Worm (Caenorhabditis elegans) whole organism, L1 larva: Measurements from ENCODE around the gene col-168.
A peak's percentile ranks its signal among the peaks of the same experiment; 100 is the strongest.

Source experiments
- C04F5.9 ChIP-seq: sonication (generic microtip); optimal IDR thresholded peaks from 2 replicates; lab custom pipeline; 2016; ENCODE audit warnings: missing genetic modification characterization, missing compliant biosample characterization
- C16A3.4 ChIP-seq: fragments of 150-350 bp; optimal IDR thresholded peaks from 2 replicates; lab custom pipeline; 2014; ENCODE audit warnings: missing biosample characterization, missing genetic modification characterization
- Y116A8C.19 ChIP-seq: sonication (generic microtip); optimal IDR thresholded peaks from 2 replicates; lab custom pipeline; 2016; ENCODE audit warnings: missing compliant biosample characterization, missing genetic modification characterization, borderline replicate concordance
- ama-1 ChIP-seq: fragments of 150-350 bp; optimal IDR thresholded peaks from 2 replicates; lab custom pipeline; 2014
- ceh-63 ChIP-seq: fragments of 200-800 bp; sonication (Bioruptor generic); optimal IDR thresholded peaks from 2 replicates; lab custom pipeline; 2018; ENCODE audit warnings: mild to moderate bottlenecking, missing genetic modification characterization, missing compliant biosample characterization
- ceh-82 ChIP-seq, 3 experiments: fragments of 150-350 bp in 1 of 3; sonication (generic microtip) in 2 of 3; optimal IDR thresholded peaks; 2 replicates each; lab custom pipeline; 2014 to 2017; ENCODE audit warnings: missing biosample characterization in 3 of 3, missing genetic modification characterization in 3 of 3
- ceh-88 ChIP-seq: fragments of 200-800 bp; sonication (Bioruptor generic); IDR thresholded peaks from 2 replicates; pipeline ENCODE4 v1.3.6; 2022; ENCODE audit warnings: missing genetic modification characterization, missing compliant biosample characterization
- ces-1 ChIP-seq: fragments of 150-350 bp; optimal IDR thresholded peaks from 2 replicates; lab custom pipeline; 2014; ENCODE audit warnings: missing biosample characterization, missing genetic modification reagents, missing genetic modification characterization
- dsc-1 ChIP-seq: sonication (generic microtip); optimal IDR thresholded peaks from 2 replicates; lab custom pipeline; 2016; ENCODE audit warnings: mild to moderate bottlenecking, missing genetic modification characterization, missing compliant biosample characterization
- efl-1 ChIP-seq, 4 experiments: fragments of 150-350 bp; optimal IDR thresholded peaks in 3 of 4; peaks in 1 of 4; 1 replicate in 1 of 4; 2 replicates in 3 of 4; lab custom pipeline; 2014; ENCODE audit warnings: missing biosample characterization in 2 of 4, missing genetic modification characterization in 2 of 4, missing genetic modification reagents in 2 of 4
- efl-3 ChIP-seq: fragments of 200-800 bp; sonication (Bioruptor generic); optimal IDR thresholded peaks from 2 replicates; lab custom pipeline; 2018; ENCODE audit warnings: mild to moderate bottlenecking, missing genetic modification characterization, missing compliant biosample characterization
- egl-13 ChIP-seq: sonication (generic microtip); optimal IDR thresholded peaks from 2 replicates; lab custom pipeline; 2016; ENCODE audit warnings: missing genotype, missing genetic modification reagents, missing genetic modification characterization, missing compliant biosample characterization
- elt-2 ChIP-seq: sonication (generic microtip); optimal IDR thresholded peaks from 2 replicates; lab custom pipeline; 2016; ENCODE audit warnings: missing genetic modification characterization, mild to moderate bottlenecking, inconsistent platforms, missing compliant biosample characterization, missing genetic modification reagents
- elt-3 ChIP-seq, 6 experiments: fragments of 150-350 bp in 1 of 6; sonication (generic microtip); optimal IDR thresholded peaks; 2 replicates each; lab custom pipeline; 2017 to 2018; ENCODE audit warnings: missing biosample characterization in 6 of 6, missing genetic modification characterization in 6 of 6, inconsistent platforms in 1 of 6
- ets-5 ChIP-seq: fragments of 200-800 bp; sonication (Bioruptor generic); IDR thresholded peaks from 2 replicates; pipeline ENCODE4 v1.3.6; 2022; ENCODE audit warnings: missing genetic modification characterization, missing compliant biosample characterization
- fkh-10 ChIP-seq: sonication (generic microtip); optimal IDR thresholded peaks from 2 replicates; lab custom pipeline; 2017; ENCODE audit warnings: missing biosample characterization, missing genetic modification reagents, missing genetic modification characterization
- fkh-8 ChIP-seq: sonication (generic microtip); optimal IDR thresholded peaks from 2 replicates; lab custom pipeline; 2016; ENCODE audit warnings: mild to moderate bottlenecking, missing genetic modification characterization, missing compliant biosample characterization
- fos-1 ChIP-seq: fragments of 150-350 bp; optimal IDR thresholded peaks from 2 replicates; lab custom pipeline; 2014; ENCODE audit warnings: missing biosample characterization, missing genetic modification characterization
- grh-1 ChIP-seq: fragments of 200-800 bp; sonication (Bioruptor generic); IDR thresholded peaks from 2 replicates; pipeline ENCODE4 v1.3.6; 2022; ENCODE audit warnings: missing genetic modification reagents, missing genetic modification characterization, missing compliant biosample characterization
- hlh-4 ChIP-seq: sonication (generic microtip); optimal IDR thresholded peaks from 2 replicates; lab custom pipeline; 2016; ENCODE audit warnings: mild to moderate bottlenecking, missing genetic modification characterization, missing compliant biosample characterization
- irx-1 ChIP-seq: sonication (generic microtip); optimal IDR thresholded peaks from 2 replicates; lab custom pipeline; 2016; ENCODE audit warnings: missing genetic modification characterization, missing compliant biosample characterization
- jun-1 ChIP-seq: fragments of 150-350 bp; optimal IDR thresholded peaks from 2 replicates; lab custom pipeline; 2014; ENCODE audit warnings: missing biosample characterization, missing genetic modification reagents, missing genetic modification characterization
- lin-13 ChIP-seq: fragments of 150-350 bp; optimal IDR thresholded peaks from 2 replicates; lab custom pipeline; 2014; ENCODE audit warnings: missing biosample characterization, missing genetic modification reagents, missing genetic modification characterization
- lin-14 ChIP-seq: fragments of 200-800 bp; sonication (Bioruptor generic); optimal IDR thresholded peaks from 2 replicates; lab custom pipeline; 2018; ENCODE audit warnings: mild to moderate bottlenecking, missing genetic modification characterization, moderate library complexity, missing compliant biosample characterization
- lin-35 ChIP-seq, 2 experiments: fragments of 150-350 bp; optimal IDR thresholded peaks; 2 replicates each; lab custom pipeline; 2014; ENCODE audit warnings: missing biosample characterization in 2 of 2, missing genetic modification characterization in 2 of 2, missing genetic modification reagents in 2 of 2
- mab-9 ChIP-seq: fragments of 200-800 bp; sonication (Bioruptor generic); IDR thresholded peaks from 2 replicates; pipeline ENCODE4 v1.3.6; 2022; ENCODE audit warnings: missing genetic modification reagents, missing genetic modification characterization, missing compliant biosample characterization
- mdl-1 ChIP-seq, 2 experiments: fragments of 150-350 bp; optimal IDR thresholded peaks; 2 replicates each; lab custom pipeline; 2014 to 2017; ENCODE audit warnings: missing biosample characterization in 2 of 2, missing genetic modification characterization in 2 of 2, inconsistent platforms in 1 of 2
- mef-2 ChIP-seq: fragments of 150-350 bp; optimal IDR thresholded peaks from 2 replicates; lab custom pipeline; 2014; ENCODE audit warnings: missing biosample characterization, missing genetic modification characterization
- mep-1 ChIP-seq: fragments of 150-350 bp; optimal IDR thresholded peaks from 2 replicates; lab custom pipeline; 2014; ENCODE audit warnings: missing biosample characterization, missing genetic modification characterization
- nhr-12 ChIP-seq: sonication (generic microtip); optimal IDR thresholded peaks from 2 replicates; lab custom pipeline; 2017; ENCODE audit warnings: missing biosample characterization, missing genetic modification characterization
- nhr-19 ChIP-seq: fragments of 200-800 bp; sonication (Bioruptor generic); conservative IDR thresholded peaks from 2 replicates; pipeline ENCODE4 v1.3.6; 2022; ENCODE audit warnings: missing genetic modification characterization, missing compliant biosample characterization
- nhr-20 ChIP-seq: sonication (generic microtip); optimal IDR thresholded peaks from 2 replicates; lab custom pipeline; 2016; ENCODE audit warnings: mild to moderate bottlenecking, missing genetic modification characterization, missing compliant biosample characterization
- nhr-28 ChIP-seq: fragments of 150-350 bp; optimal IDR thresholded peaks from 2 replicates; lab custom pipeline; 2014; ENCODE audit warnings: missing biosample characterization, missing genetic modification characterization
- nhr-47 ChIP-seq: sonication (generic microtip); optimal IDR thresholded peaks from 2 replicates; lab custom pipeline; 2016; ENCODE audit warnings: mild to moderate bottlenecking, missing genetic modification characterization, moderate library complexity, missing compliant biosample characterization
- nhr-71 ChIP-seq: sonication (generic microtip); optimal IDR thresholded peaks from 2 replicates; lab custom pipeline; 2016; ENCODE audit warnings: mild to moderate bottlenecking, missing genetic modification characterization, moderate library complexity, missing compliant biosample characterization
- nhr-77 ChIP-seq: fragments of 150-350 bp; optimal IDR thresholded peaks from 2 replicates; lab custom pipeline; 2014; ENCODE audit warnings: missing biosample characterization, missing genetic modification characterization
- nhr-85 ChIP-seq: sonication (generic microtip); peaks from one replicate; lab custom pipeline; 2016; ENCODE audit warnings: missing genetic modification characterization, inconsistent platforms, missing compliant biosample characterization
- nhr-90 ChIP-seq: sonication (generic microtip); optimal IDR thresholded peaks from 2 replicates; lab custom pipeline; 2016; ENCODE audit warnings: mild to moderate bottlenecking, missing genetic modification characterization, missing compliant biosample characterization; ENCODE audit not compliant: poor library complexity
- pag-3 ChIP-seq: sonication (generic microtip); optimal IDR thresholded peaks from 2 replicates; lab custom pipeline; 2017; ENCODE audit warnings: missing genetic modification characterization, mild to moderate bottlenecking, missing compliant biosample characterization, antibody characterized with exemption, borderline replicate concordance; ENCODE audit not compliant: insufficient read depth
- pax-3 ChIP-seq: fragments of 200-800 bp; sonication (Bioruptor generic); optimal IDR thresholded peaks from 2 replicates; lab custom pipeline; 2018; ENCODE audit warnings: mild to moderate bottlenecking, missing genetic modification characterization, moderate library complexity, missing compliant biosample characterization
- rnt-1 ChIP-seq: sonication (generic microtip); optimal IDR thresholded peaks from 2 replicates; lab custom pipeline; 2016; ENCODE audit warnings: mild to moderate bottlenecking, missing genetic modification characterization, moderate library complexity, missing compliant biosample characterization
- skn-1 ChIP-seq: fragments of 150-350 bp; optimal IDR thresholded peaks from 2 replicates; lab custom pipeline; 2014; ENCODE audit warnings: missing biosample characterization, missing genetic modification characterization
- snu-23 ChIP-seq: sonication (generic microtip); optimal IDR thresholded peaks from 2 replicates; lab custom pipeline; 2016; ENCODE audit warnings: missing genetic modification characterization, missing compliant biosample characterization
- sox-4 ChIP-seq: sonication (generic microtip); optimal IDR thresholded peaks from 2 replicates; lab custom pipeline; 2016; ENCODE audit warnings: missing genetic modification characterization, missing compliant biosample characterization
- sup-37 ChIP-seq: fragments of 200-800 bp; sonication (Bioruptor generic); optimal IDR thresholded peaks from 2 replicates; lab custom pipeline; 2018; ENCODE audit warnings: mild to moderate bottlenecking, missing genetic modification characterization, missing compliant biosample characterization
- swsn-7 ChIP-seq: sonication (generic microtip); optimal IDR thresholded peaks from 2 replicates; lab custom pipeline; 2016; ENCODE audit warnings: missing genetic modification characterization, missing compliant biosample characterization
- tbx-2 ChIP-seq: sonication (generic microtip); optimal IDR thresholded peaks from 2 replicates; lab custom pipeline; 2016; ENCODE audit warnings: missing genetic modification characterization, missing compliant biosample characterization
- unc-130 ChIP-seq: fragments of 150-350 bp; optimal IDR thresholded peaks from 2 replicates; lab custom pipeline; 2017; ENCODE audit warnings: missing biosample characterization, missing genetic modification characterization, inconsistent platforms
- xbp-1 ChIP-seq: sonication (generic microtip); optimal IDR thresholded peaks from 2 replicates; lab custom pipeline; 2016; ENCODE audit warnings: missing genetic modification characterization, missing compliant biosample characterization
- zip-4 ChIP-seq: fragments of 200-800 bp; sonication (Bioruptor generic); optimal IDR thresholded peaks from 2 replicates; lab custom pipeline; 2018; ENCODE audit warnings: mild to moderate bottlenecking, missing genetic modification characterization, moderate library complexity, missing compliant biosample characterization
- ztf-11 ChIP-seq, 2 experiments: sonication (generic microtip); optimal IDR thresholded peaks; 2 replicates each; lab custom pipeline; 2016 to 2017; ENCODE audit warnings: missing genetic modification characterization in 2 of 2, missing biosample characterization in 1 of 2, missing compliant biosample characterization in 1 of 2
- ztf-4 ChIP-seq: fragments of 150-350 bp; optimal IDR thresholded peaks from 2 replicates; lab custom pipeline; 2014; ENCODE audit warnings: missing biosample characterization, missing genetic modification characterization

col-168 gene

ce11 chrX:6292143-6292542, 34.0 kb upstream of the col-168 start:
- TF ChIP-seq ceh-82 (tag; optimal IDR thresholded peaks at IDR 0.05; lab: Kevin White, UChicago) (peak in 2 of 3 experiments; percentile 10 to 38), sup-37 (GFP tag; lab: Kevin White, UChicago) (no peak), nhr-19 (GFP tag; lab: Robert Waterston, UW) (peak; percentile 65), pag-3 (no peak), mep-1 (peak; percentile 62), ets-5 (no peak), nhr-85 (tag; lab: Kevin White, UChicago) (peak; percentile 70), rnt-1 (tag; lab: Kevin White, UChicago) (peak; percentile 41), irx-1 (peak; percentile 15), tbx-2 (tag; lab: Kevin White, UChicago) (peak; percentile 33), mef-2 (tag; lab: Kevin White, UChicago) (no peak), fkh-10 (GFP tag; lab: Kevin White, UChicago) (no peak), ztf-11 (tag; optimal IDR thresholded peaks at IDR 0.05; lab: Kevin White, UChicago) (peak in 1 of 2 experiments; percentile 13), ceh-63 (GFP tag; lab: Kevin White, UChicago) (no peak), Y116A8C.19 (no peak), skn-1 (tag; lab: Kevin White, UChicago) (peak; percentile 41), swsn-7 (tag; lab: Kevin White, UChicago) (peak; percentile 35), nhr-20 (tag; lab: Kevin White, UChicago) (peak; percentile 39), hlh-4 (no peak), sox-4 (no peak), lin-14 (GFP tag; lab: Kevin White, UChicago) (peak; percentile 46), snu-23 (GFP tag; lab: Kevin White, UChicago) (peak; percentile 68), zip-4 (GFP tag; lab: Kevin White, UChicago) (peak; percentile 17), fkh-8 (tag; lab: Kevin White, UChicago) (peak; percentile 27), dsc-1 (tag; lab: Kevin White, UChicago) (peak; percentile 59), egl-13 (tag; lab: Kevin White, UChicago) (peak; percentile 31), ama-1 (no peak), nhr-71 (tag; lab: Kevin White, UChicago) (peak; percentile 62), nhr-12 (tag; lab: Kevin White, UChicago) (no peak), pax-3 (tag; lab: Kevin White, UChicago) (no peak), C04F5.9 (tag; lab: Kevin White, UChicago) (no peak), nhr-77 (tag; lab: Kevin White, UChicago) (no peak), lin-35 (GFP tag; optimal IDR thresholded peaks at IDR 0.05; lab: Kevin White, UChicago) (peak; percentile 12 to 52), nhr-47 (tag; lab: Kevin White, UChicago) (peak; percentile 75), jun-1 (tag; lab: Kevin White, UChicago) (peak; percentile 14), ceh-88 (GFP tag; lab: Robert Waterston, UW) (0 out of 2 replicates have a peak, but pooled peaks have one; percentile 9), C16A3.4 (tag; lab: Kevin White, UChicago) (peak; percentile 36), elt-3 (tag; optimal IDR thresholded peaks at IDR 0.05; lab: Kevin White, UChicago) (peak in 1 of 6 experiments; percentile 31), mdl-1 (tag; optimal IDR thresholded peaks at IDR 0.05; lab: Kevin White, UChicago) (peak in 1 of 2 experiments; percentile 43), mab-9 (GFP tag; lab: Robert Waterston, UW) (no peak), ztf-4 (no peak), lin-13 (no peak), xbp-1 (tag; lab: Kevin White, UChicago) (peak; percentile 53), efl-3 (GFP tag; lab: Kevin White, UChicago) (no peak), unc-130 (tag; lab: Kevin White, UChicago) (peak; percentile 19), nhr-28 (tag; lab: Kevin White, UChicago) (no peak), grh-1 (0 out of 2 replicates have a peak, but pooled peaks have one; percentile 37), fos-1 (tag; lab: Kevin White, UChicago) (no peak), elt-2 (peak; percentile 1), ces-1 (GFP tag; lab: Kevin White, UChicago) (no peak), nhr-90 (tag; lab: Kevin White, UChicago) (peak; percentile 53), efl-1 (optimal IDR thresholded peaks at IDR 0.05; lab: Kevin White, UChicago) (peak; percentile 2 to 9), efl-1 (GFP tag; optimal IDR thresholded peaks at IDR 0.05 in 1 of 2; lab: Kevin White, UChicago) (no peak)
